Worm (Caenorhabditis elegans): Measurements from ENCODE around the gene fbxb-77.
A peak's percentile ranks its signal among the peaks of the same experiment; 100 is the strongest.

The fbxb-77 gene

ce11 chrIV:4725478-4725920 is 30.5 kb downstream of the fbxb-77 start (continued):
- TF ChIP-seq vab-7 (GFP tag; IDR thresholded peaks at IDR 0.05) (peak; percentile 100), mdt-29 (GFP tag; IDR thresholded peaks at IDR 0.05) (peak; percentile 99), nhr-41 (GFP tag; IDR thresholded peaks at IDR 0.05) (peak; percentile 99), unc-130 (GFP tag; optimal IDR thresholded peaks at IDR 0.05) (peak; percentile 1), dmd-9 (GFP tag; IDR thresholded peaks at IDR 0.05) (peak; percentile 100), zfp-3 (GFP tag; conservative IDR thresholded peaks at IDR 0.05) (peak; percentile 100), nhr-48 (tag; optimal IDR thresholded peaks at IDR 0.05) (peak; percentile 84), D1046.2 (GFP tag; IDR thresholded peaks at IDR 0.05) (peak; percentile 99), Y105C5A.15 (GFP tag; IDR thresholded peaks at IDR 0.05) (peak; percentile 93; the same call in 1 of the 2 replicates), madf-5 (GFP tag; IDR thresholded peaks at IDR 0.05) (peak; percentile 95 to 100), spr-1 (tag; optimal IDR thresholded peaks at IDR 0.05) (peak; percentile 89), tag-97 (GFP tag; IDR thresholded peaks at IDR 0.05) (peak; percentile 99), php-3 (GFP tag; IDR thresholded peaks at IDR 0.05) (peak; percentile 100), ceh-44 (GFP tag; IDR thresholded peaks at IDR 0.05) (peak; percentile 99), zip-11 (GFP tag; IDR thresholded peaks at IDR 0.05) (0 out of 2 replicates have a peak, but pooled peaks have one; percentile 72), hif-1 (tag; optimal IDR thresholded peaks at IDR 0.05) (peak; percentile 68 to 78), lin-1 (GFP tag; IDR thresholded peaks at IDR 0.05) (peak; percentile 98), dmd-6 (GFP tag; IDR thresholded peaks at IDR 0.05) (peak; percentile 100), arid-1 (GFP tag; conservative IDR thresholded peaks at IDR 0.05) (peak; percentile 98), tra-1 (GFP tag; IDR thresholded peaks at IDR 0.05) (peak; percentile 100), ZK546.5 (tag; optimal IDR thresholded peaks at IDR 0.05) (peak in 1 of 2 experiments; percentile 38), daf-16 (GFP tag; optimal IDR thresholded peaks at IDR 0.05) (peak; percentile 22 to 30), daf-16 (tag; optimal IDR thresholded peaks at IDR 0.05) (peak; percentile 16), mes-2 (tag; optimal IDR thresholded peaks at IDR 0.05; ENCODE audit: poor library complexity, severe bottlenecking) (peak; percentile 80), hlh-11 (tag; optimal IDR thresholded peaks at IDR 0.05) (peak; percentile 86), T20F7.1 (GFP tag; optimal IDR thresholded peaks at IDR 0.05) (peak; percentile 91), ZK337.2 (GFP tag; IDR thresholded peaks at IDR 0.05) (peak; percentile 100), nhr-102 (tag; optimal IDR thresholded peaks at IDR 0.05) (peak; percentile 96), nhr-42 (GFP tag; IDR thresholded peaks at IDR 0.05) (peak; percentile 100), Y75B8A.6 (GFP tag; IDR thresholded peaks at IDR 0.05) (peak; percentile 100), mxl-3 (GFP tag; optimal IDR thresholded peaks at IDR 0.05) (peak; percentile 5), snpc-1.2 (GFP tag; IDR thresholded peaks at IDR 0.05) (peak; percentile 93), ceh-20 (GFP tag; IDR thresholded peaks at IDR 0.05) (peak; percentile 100), mxl-2 (GFP tag; conservative IDR thresholded peaks at IDR 0.05) (peak; percentile 95), lin-38 (GFP tag; IDR thresholded peaks at IDR 0.05) (peak; percentile 100), mdl-1 (tag; optimal IDR thresholded peaks at IDR 0.05) (peak in 1 of 2 experiments; percentile 23), saeg-2 (GFP tag; IDR thresholded peaks at IDR 0.05) (peak; percentile 100), zfp-2 (tag; optimal IDR thresholded peaks at IDR 0.05) (peak; percentile 82), nhr-77 (tag; optimal IDR thresholded peaks at IDR 0.05) (peak; percentile 59), daf-19 (GFP tag; conservative IDR thresholded peaks at IDR 0.05) (peak; percentile 99), rbr-2 (tag; optimal IDR thresholded peaks at IDR 0.05) (peak; percentile 96), set-16 (GFP tag; IDR thresholded peaks at IDR 0.05) (peak; percentile 58), madf-9 (GFP tag; conservative IDR thresholded peaks at IDR 0.05) (peak; percentile 100), ctbp-1 (GFP tag; IDR thresholded peaks at IDR 0.05) (peak; percentile 99), F44E2.7 (GFP tag; IDR thresholded peaks at IDR 0.05) (peak; percentile 92)
